Worm (Caenorhabditis elegans): Measurements from ENCODE around the gene W04G3.11.

The W04G3.11 gene

DNA sequence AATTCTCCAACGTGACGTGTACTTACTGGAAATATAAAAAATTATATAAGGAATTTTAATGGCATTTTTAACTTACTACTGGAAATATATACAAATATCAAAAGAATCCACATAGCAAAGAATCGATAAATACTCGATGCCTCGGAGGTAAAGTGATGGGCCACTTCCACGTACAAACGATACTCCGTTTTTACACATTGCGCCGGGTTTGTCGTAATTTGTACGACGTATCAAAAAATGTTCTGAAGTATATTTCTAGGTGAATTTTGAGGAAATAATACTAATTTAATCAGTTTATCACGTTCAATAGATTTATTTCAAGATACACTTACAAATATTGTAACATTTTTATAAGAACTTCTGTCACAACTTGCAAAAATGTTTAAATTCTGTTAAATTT, 31.8 kb downstream of the W04G3.11 start, which contains the start of gene R08B4.3:
Gene R08B4.3, minus strand, starts transcription at position 198 of the 400 bp plus-strand sequence.
- TF ChIP-seq him-1 (tag; optimal IDR thresholded peaks at IDR 0.05) = no peak
- TF ChIP-seq attf-3 (GFP tag; conservative IDR thresholded peaks at IDR 0.05) = peak; percentile 70

DNA sequence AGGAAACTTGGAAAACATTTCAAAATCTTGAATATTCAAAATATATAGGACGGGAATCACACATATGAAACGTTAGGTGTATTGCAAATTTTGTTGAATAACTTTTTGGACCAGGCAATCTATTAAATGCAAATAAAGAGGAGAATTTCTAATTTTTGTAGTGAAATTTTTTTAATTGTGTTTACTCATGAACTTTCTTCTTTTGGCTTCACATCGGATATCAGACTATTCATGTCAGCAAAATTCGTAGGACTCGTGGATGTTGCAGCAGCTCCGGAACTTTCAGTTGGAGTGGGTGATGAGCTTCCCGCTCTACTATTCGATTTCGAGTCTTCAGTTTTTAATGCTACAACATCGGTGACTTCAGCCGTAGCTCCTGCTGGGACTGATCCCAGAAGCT, 33.4 kb downstream of the W04G3.11 start:
- TF ChIP-seq chd-7 (tag; optimal IDR thresholded peaks at IDR 0.05) = no peak
- TF ChIP-seq egl-44 (GFP tag; IDR thresholded peaks at IDR 0.05) = no peak
- no peak for TF ChIP-seq tlf-1 (GFP tag; optimal IDR thresholded peaks at IDR 0.05)
- TF ChIP-seq nfya-1 (tag; optimal IDR thresholded peaks at IDR 0.05; ENCODE audit: borderline replicate concordance, insufficient read depth) = no peak

DNA sequence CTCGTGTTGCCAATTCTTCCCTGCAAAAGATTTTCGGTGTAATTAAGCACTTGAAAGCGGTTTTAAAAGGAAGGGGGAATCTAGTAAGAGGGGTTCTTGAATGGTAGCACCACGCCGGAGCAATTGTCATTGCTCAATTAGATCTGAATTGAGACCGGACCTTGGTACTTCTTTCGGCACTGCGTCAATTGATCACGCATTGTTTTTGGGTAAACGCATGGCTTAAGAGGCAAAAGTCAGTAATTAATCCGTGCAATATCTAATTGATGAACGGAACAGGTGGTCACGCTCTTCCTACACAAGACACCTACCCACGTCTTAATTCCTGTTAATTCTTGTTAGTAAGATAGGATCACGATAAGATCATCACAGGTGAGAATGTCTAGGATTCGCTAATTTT, 35.0 kb downstream of the W04G3.11 start:
- TF ChIP-seq bed-2 (GFP tag; IDR thresholded peaks at IDR 0.05) (no peak), C17E4.6 (GFP tag; IDR thresholded peaks at IDR 0.05) (no peak), snpc-3.4 (tag; optimal IDR thresholded peaks at IDR 0.05) (no peak), chd-7 (tag; optimal IDR thresholded peaks at IDR 0.05) (no peak), nfyb-1 (GFP tag; IDR thresholded peaks at IDR 0.05) (no peak), lag-1 (GFP tag; IDR thresholded peaks at IDR 0.05) (no peak), B0019.2 (GFP tag; conservative IDR thresholded peaks at IDR 0.05) (no peak), athp-1 (tag; optimal IDR thresholded peaks at IDR 0.05) (no peak), ZK185.1 (tag; optimal IDR thresholded peaks at IDR 0.05; ENCODE audit: poor library complexity, severe bottlenecking) (no peak), repo-1 (tag; optimal IDR thresholded peaks at IDR 0.05) (no peak), sptf-2 (GFP tag; optimal IDR thresholded peaks at IDR 0.05) (no peak), let-607 (tag; optimal IDR thresholded peaks at IDR 0.05) (no peak), snpc-4 (GFP tag; optimal IDR thresholded peaks at IDR 0.05) (no peak), snpc-4 (tag; optimal IDR thresholded peaks at IDR 0.05) (no peak), akir-1 (GFP tag; optimal IDR thresholded peaks at IDR 0.05) (no peak), mes-4 (tag; optimal IDR thresholded peaks at IDR 0.05) (no peak), lir-1 (GFP tag; conservative IDR thresholded peaks at IDR 0.05) (no peak)

DNA sequence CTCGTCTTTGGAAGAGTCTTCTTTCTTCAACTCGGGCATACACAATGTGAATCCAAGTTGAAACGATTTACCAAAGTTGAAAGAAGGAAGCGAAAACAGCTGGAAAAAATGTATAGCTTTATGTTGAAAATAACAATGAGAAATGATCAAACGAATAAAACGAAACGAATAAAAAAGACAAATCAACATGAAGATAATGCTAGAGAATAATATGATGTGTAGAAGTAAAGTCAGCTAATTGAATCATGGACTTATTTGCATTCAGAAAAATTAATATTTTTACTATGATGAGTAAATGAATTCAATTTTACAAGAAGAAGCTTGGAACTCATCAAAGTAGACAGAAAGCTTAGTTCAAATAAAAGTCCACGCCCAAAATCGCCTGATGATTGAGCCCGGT, 36.5 kb downstream of the W04G3.11 start, which contains the start of gene alr-1:
Gene alr-1, minus strand, starts transcription at position 101 of the 400 bp plus-strand sequence.
- no peak for TF ChIP-seq somi-1 (GFP tag; optimal IDR thresholded peaks at IDR 0.05)
- TF ChIP-seq snpc-4 (GFP tag; optimal IDR thresholded peaks at IDR 0.05) = no peak
- no peak for TF ChIP-seq snpc-4 (tag; optimal IDR thresholded peaks at IDR 0.05)
- TF ChIP-seq bed-1 (GFP tag; IDR thresholded peaks at IDR 0.05) = no peak
- TF ChIP-seq T26A5.8 (tag; optimal IDR thresholded peaks at IDR 0.05) = no peak
- no peak for TF ChIP-seq aptf-3 (GFP tag; IDR thresholded peaks at IDR 0.05)
- TF ChIP-seq cebp-2 (GFP tag; IDR thresholded peaks at IDR 0.05) = no peak
- TF ChIP-seq attf-5 (GFP tag; optimal IDR thresholded peaks at IDR 0.05) = no peak
- TF ChIP-seq madf-10 (tag; optimal IDR thresholded peaks at IDR 0.05) = no peak
- TF ChIP-seq attf-3 (GFP tag; conservative IDR thresholded peaks at IDR 0.05) = no peak

DNA sequence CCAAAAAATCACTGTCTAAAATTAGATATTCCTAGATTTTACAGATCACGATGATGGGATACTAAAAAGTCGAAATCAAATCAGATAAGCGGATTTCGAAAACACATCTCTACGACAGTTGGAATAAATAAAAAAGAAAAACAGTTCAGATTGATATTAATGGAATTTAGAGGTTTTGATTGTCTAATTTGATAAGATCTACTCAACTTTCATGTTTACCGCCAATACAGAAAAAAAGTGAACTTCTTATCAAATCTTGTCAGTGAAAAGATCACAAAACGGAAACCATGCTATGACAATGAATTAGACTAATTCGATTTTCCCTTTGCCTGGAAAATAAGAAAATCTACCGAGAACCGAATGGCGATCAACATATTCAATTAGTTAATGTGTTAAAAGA, 37.3 kb downstream of the W04G3.11 start:
- no peak for TF ChIP-seq F33H1.4 (GFP tag; IDR thresholded peaks at IDR 0.05)
- no peak for TF ChIP-seq nfya-2 (GFP tag; IDR thresholded peaks at IDR 0.05)
- TF ChIP-seq lsl-1 (GFP tag; optimal IDR thresholded peaks at IDR 0.05) = no peak
- TF ChIP-seq B0336.3 (GFP tag; IDR thresholded peaks at IDR 0.05) = no peak
- TF ChIP-seq ztf-28 (GFP tag; IDR thresholded peaks at IDR 0.05) = no peak
- TF ChIP-seq C17E4.6 (GFP tag; IDR thresholded peaks at IDR 0.05) = no peak
- no peak for TF ChIP-seq hmg-20 (GFP tag; IDR thresholded peaks at IDR 0.05)
- TF ChIP-seq ztf-22 (GFP tag; optimal IDR thresholded peaks at IDR 0.05) = no peak
- TF ChIP-seq rcor-1 (GFP tag; IDR thresholded peaks at IDR 0.05) = no peak
- TF ChIP-seq xnd-1 (tag; optimal IDR thresholded peaks at IDR 0.05) = no peak
- TF ChIP-seq snpc-1.3 (tag; optimal IDR thresholded peaks at IDR 0.05; ENCODE audit: insufficient read depth) = no peak
